Worm (Caenorhabditis elegans): Measurements from ENCODE around the gene W10D9.1.

DNA sequence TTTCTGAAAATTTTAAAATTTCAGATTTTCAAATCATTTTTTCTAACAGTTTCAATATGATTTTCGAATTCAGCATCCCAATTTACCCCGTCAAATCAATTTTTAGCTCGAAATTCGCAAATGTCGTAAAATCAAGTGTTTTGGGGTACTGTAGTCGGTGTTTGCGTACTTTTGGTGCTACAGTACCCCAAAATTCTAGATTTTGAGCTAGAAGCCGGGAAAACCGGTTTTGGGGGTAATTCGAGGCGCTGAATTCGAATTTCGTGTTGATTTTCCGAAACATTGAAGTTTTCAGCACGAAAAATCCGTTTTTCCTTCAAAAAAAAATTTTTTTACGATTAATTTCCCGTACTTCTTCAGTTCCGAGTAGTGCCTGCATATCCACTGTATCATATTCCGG lies 1.6 kb downstream of the W10D9.1 start:
- TF ChIP-seq unc-62 (GFP tag; optimal IDR thresholded peaks at IDR 0.05), result no peak
- TF ChIP-seq dpl-1 (GFP tag; optimal IDR thresholded peaks at IDR 0.05), result no peak
- no peak for TF ChIP-seq nhr-237 (tag; optimal IDR thresholded peaks at IDR 0.05)
- TF ChIP-seq rnt-1 (tag; optimal IDR thresholded peaks at IDR 0.05), result no peak
- TF ChIP-seq ces-1 (GFP tag; optimal IDR thresholded peaks at IDR 0.05), result no peak
- TF ChIP-seq C34B4.2 (tag; optimal IDR thresholded peaks at IDR 0.05), result no peak
- no peak for TF ChIP-seq blmp-1 (tag; optimal IDR thresholded peaks at IDR 0.05)
- no peak for TF ChIP-seq ceh-63 (GFP tag; optimal IDR thresholded peaks at IDR 0.05)
